ENCODE assay signal across 6 worm cellular contexts in genomic region chrX:13544544-13545021, ce11.
TF ChIP-seq lines count a peak whose summit lies in the region.

No protein-coding gene starts in this region.

TF ChIP-seq in whole organism, L1 larva, 84 proteins besides CTCF, POLR2A, EP300 and RAD21 (continues in another document):
- TF ChIP-seq lir-3 (tag; optimal IDR thresholded peaks at IDR 0.05; lab: Kevin White, UChicago; ENCODE audit: poor library complexity) = no peak
- TF ChIP-seq zag-1 (tag; optimal IDR thresholded peaks at IDR 0.05; lab: Kevin White, UChicago) = no peak
- no peak for TF ChIP-seq pqm-1 (tag; optimal IDR thresholded peaks at IDR 0.05; lab: Kevin White, UChicago)
- no peak for TF ChIP-seq ceh-90 (tag; optimal IDR thresholded peaks at IDR 0.05; lab: Kevin White, UChicago)
- TF ChIP-seq egl-13 (tag; optimal IDR thresholded peaks at IDR 0.05; lab: Kevin White, UChicago) = peak; percentile 32
- TF ChIP-seq C16A3.4 (tag; optimal IDR thresholded peaks at IDR 0.05; lab: Kevin White, UChicago) = peak; percentile 33
- peak; percentile 39 for TF ChIP-seq lin-14 (GFP tag; optimal IDR thresholded peaks at IDR 0.05; lab: Kevin White, UChicago)
- no peak for TF ChIP-seq elt-2 (tag; optimal IDR thresholded peaks at IDR 0.05; lab: Kevin White, UChicago)
- TF ChIP-seq unc-86 (tag; optimal IDR thresholded peaks at IDR 0.05; lab: Kevin White, UChicago) = peak; percentile 33
- no peak for TF ChIP-seq ets-5 (GFP tag; IDR thresholded peaks at IDR 0.05; lab: Robert Waterston, UW)
- TF ChIP-seq nhr-84 (tag; optimal IDR thresholded peaks at IDR 0.05; lab: Kevin White, UChicago) = no peak
- TF ChIP-seq lsy-2 (tag; optimal IDR thresholded peaks at IDR 0.05; lab: Kevin White, UChicago) = peak in 1 of 2 experiments; percentile 50
- no peak for TF ChIP-seq unc-130 (tag; optimal IDR thresholded peaks at IDR 0.05; lab: Kevin White, UChicago)
- no peak for TF ChIP-seq ztf-11 (tag; optimal IDR thresholded peaks at IDR 0.05; lab: Kevin White, UChicago)
- TF ChIP-seq tlp-1 (tag; optimal IDR thresholded peaks at IDR 0.05; lab: Kevin White, UChicago) = no peak

TF ChIP-seq in whole organism, L2 larva, 48 proteins besides CTCF, POLR2A, EP300 and RAD21 (continues in another document):
- TF ChIP-seq nhr-237 (tag; optimal IDR thresholded peaks at IDR 0.05; lab: Kevin White, UChicago) (no peak), lin-13 (GFP tag; optimal IDR thresholded peaks at IDR 0.05; lab: Kevin White, UChicago) (no peak), sma-9 (GFP tag; optimal IDR thresholded peaks at IDR 0.05; lab: Kevin White, UChicago) (no peak), sma-9 (tag; optimal IDR thresholded peaks at IDR 0.05; lab: Kevin White, UChicago) (no peak), R02D3.7 (tag; optimal IDR thresholded peaks at IDR 0.05; lab: Kevin White, UChicago) (no peak), skn-1 (tag; optimal IDR thresholded peaks at IDR 0.05; lab: Kevin White, UChicago) (no peak), unc-55 (GFP tag; optimal IDR thresholded peaks at IDR 0.05; lab: Kevin White, UChicago) (peak; percentile 81), egl-27 (tag; optimal IDR thresholded peaks at IDR 0.05; lab: Kevin White, UChicago) (no peak), unc-62 (GFP tag; optimal IDR thresholded peaks at IDR 0.05; lab: Kevin White, UChicago) (no peak), nhr-6 (tag; optimal IDR thresholded peaks at IDR 0.05; lab: Kevin White, UChicago) (no peak), mdl-1 (tag; optimal IDR thresholded peaks at IDR 0.05; lab: Kevin White, UChicago) (no peak), elt-3 (tag; optimal IDR thresholded peaks at IDR 0.05; lab: Kevin White, UChicago) (no peak), ztf-4 (tag; optimal IDR thresholded peaks at IDR 0.05; lab: Kevin White, UChicago) (no peak), ZK546.5 (tag; optimal IDR thresholded peaks at IDR 0.05; lab: Kevin White, UChicago) (no peak), ztf-1 (GFP tag; conservative IDR thresholded peaks at IDR 0.05; lab: Robert Waterston, UW) (no peak), nhr-25 (tag; optimal IDR thresholded peaks at IDR 0.05; lab: Kevin White, UChicago) (peak; percentile 2), nhr-21 (tag; optimal IDR thresholded peaks at IDR 0.05; lab: Kevin White, UChicago) (peak; percentile 60)

TF ChIP-seq in whole organism, L3 larva, 47 proteins besides CTCF, POLR2A, EP300 and RAD21:
- TF ChIP-seq pqm-1 (tag; optimal IDR thresholded peaks at IDR 0.05; lab: Kevin White, UChicago) (no peak), pha-4 (tag; optimal IDR thresholded peaks at IDR 0.05; lab: Kevin White, UChicago) (no peak), R02D3.7 (tag; optimal IDR thresholded peaks at IDR 0.05; lab: Kevin White, UChicago) (no peak), ceh-28 (tag; optimal IDR thresholded peaks at IDR 0.05; lab: Kevin White, UChicago) (no peak), nhr-77 (tag; optimal IDR thresholded peaks at IDR 0.05; lab: Kevin White, UChicago) (no peak), ztf-11 (tag; optimal IDR thresholded peaks at IDR 0.05; lab: Kevin White, UChicago) (no peak), snpc-4 (tag; optimal IDR thresholded peaks at IDR 0.05; lab: Kevin White, UChicago) (no peak), nhr-28 (tag; optimal IDR thresholded peaks at IDR 0.05; lab: Kevin White, UChicago) (no peak), nhr-43 (tag; optimal IDR thresholded peaks at IDR 0.05; lab: Kevin White, UChicago; ENCODE audit: poor library complexity, severe bottlenecking) (peak; percentile 15), ama-1 (optimal IDR thresholded peaks at IDR 0.05; lab: Kevin White, UChicago) (peak; percentile 96)

TF ChIP-seq in whole organism, L4 larva, 104 proteins besides CTCF, POLR2A, EP300 and RAD21:
- TF ChIP-seq Y75B8A.6 (GFP tag; IDR thresholded peaks at IDR 0.05; lab: Robert Waterston, UW) (no peak), lin-29 (GFP tag; IDR thresholded peaks at IDR 0.05; lab: Robert Waterston, UW) (0 out of 2 replicates have a peak, but pooled peaks have one; percentile 8), jun-1 (tag; optimal IDR thresholded peaks at IDR 0.05; lab: Kevin White, UChicago) (no peak), dpl-1 (GFP tag; optimal IDR thresholded peaks at IDR 0.05; lab: Kevin White, UChicago) (no peak), dmd-6 (GFP tag; IDR thresholded peaks at IDR 0.05; lab: Robert Waterston, UW) (peak; percentile 9; the same call in 1 of the 2 replicates), tra-1 (GFP tag; IDR thresholded peaks at IDR 0.05; lab: Robert Waterston, UW) (0 out of 2 replicates have a peak, but pooled peaks have one; percentile 19), zfp-3 (GFP tag; conservative IDR thresholded peaks at IDR 0.05; lab: Robert Waterston, UW) (peak; percentile 72; the same call in 1 of the 2 replicates), dmd-9 (GFP tag; IDR thresholded peaks at IDR 0.05; lab: Robert Waterston, UW) (peak; percentile 58; the same call in 1 of the 2 replicates), nhr-28 (tag; optimal IDR thresholded peaks at IDR 0.05; lab: Kevin White, UChicago) (peak; percentile 57), lin-38 (GFP tag; IDR thresholded peaks at IDR 0.05; lab: Robert Waterston, UW) (no peak), ama-1 (optimal IDR thresholded peaks at IDR 0.05; lab: Kevin White, UChicago) (peak; percentile 97), unc-62 (GFP tag; optimal IDR thresholded peaks at IDR 0.05 in 1 of 2; lab: Kevin White, UChicago) (peak in 1 of 2 experiments; percentile 76), unc-62 (tag; optimal IDR thresholded peaks at IDR 0.05; lab: Kevin White, UChicago) (no peak), lsy-2 (tag; optimal IDR thresholded peaks at IDR 0.05; lab: Kevin White, UChicago) (peak in 1 of 2 experiments; percentile 30), aha-1 (tag; lab: Kevin White, UChicago) (peak; percentile 51), mep-1 (tag; optimal IDR thresholded peaks at IDR 0.05; lab: Kevin White, UChicago) (peak; percentile 74), mdt-29 (GFP tag; IDR thresholded peaks at IDR 0.05; lab: Robert Waterston, UW) (peak; percentile 30; the same call in 1 of the 2 replicates)

TF ChIP-seq in whole organism, mixed stage, embryonic, 35 proteins besides CTCF, POLR2A, EP300 and RAD21:
- TF ChIP-seq lin-32 (GFP tag; optimal IDR thresholded peaks at IDR 0.05; lab: Kevin White, UChicago) = no peak
- TF ChIP-seq ces-1 (GFP tag; optimal IDR thresholded peaks at IDR 0.05; lab: Kevin White, UChicago) = peak; percentile 25
TF ChIP-seq in whole organism, mixed stage, embryonic: peak in this region for 1.

TF ChIP-seq in whole organism, young adult, 124 proteins besides CTCF, POLR2A, EP300 and RAD21:
- 0 out of 2 replicates have a peak, but pooled peaks have one; percentile 13 for TF ChIP-seq madf-3 (GFP tag; IDR thresholded peaks at IDR 0.05; lab: Robert Waterston, UW)
- TF ChIP-seq K11D2.4 (GFP tag; IDR thresholded peaks at IDR 0.05; lab: Robert Waterston, UW) = peak; percentile 36; the same call in 1 of the 2 replicates
- no peak for TF ChIP-seq ceh-91 (GFP tag; IDR thresholded peaks at IDR 0.05; lab: Robert Waterston, UW)
- TF ChIP-seq madf-10 (tag; optimal IDR thresholded peaks at IDR 0.05; lab: Kevin White, UChicago) = no peak
- no peak for TF ChIP-seq D2030.7 (GFP tag; IDR thresholded peaks at IDR 0.05; lab: Robert Waterston, UW)
- TF ChIP-seq zim-3 (tag; optimal IDR thresholded peaks at IDR 0.05; lab: Kevin White, UChicago) = peak; percentile 34
- TF ChIP-seq ztf-26 (tag; optimal IDR thresholded peaks at IDR 0.05; lab: Kevin White, UChicago) = peak; percentile 54
- TF ChIP-seq nhr-27 (tag; optimal IDR thresholded peaks at IDR 0.05; lab: Kevin White, UChicago) = no peak
- no peak for TF ChIP-seq chd-7 (tag; optimal IDR thresholded peaks at IDR 0.05; lab: Kevin White, UChicago)
- no peak for TF ChIP-seq F23B12.7 (tag; optimal IDR thresholded peaks at IDR 0.05; lab: Kevin White, UChicago; ENCODE audit: insufficient read depth)
- no peak for TF ChIP-seq mel-28 (tag; optimal IDR thresholded peaks at IDR 0.05; lab: Kevin White, UChicago; ENCODE audit: borderline replicate concordance)
- TF ChIP-seq ama-1 (optimal IDR thresholded peaks at IDR 0.05; lab: Kevin White, UChicago) = peak; percentile 76
- TF ChIP-seq ama-1 (GFP tag; optimal IDR thresholded peaks at IDR 0.05; lab: Kevin White, UChicago) = no peak
- no peak for TF ChIP-seq ztf-25 (GFP tag; IDR thresholded peaks at IDR 0.05; lab: Robert Waterston, UW)
- no peak for TF ChIP-seq die-1 (tag; optimal IDR thresholded peaks at IDR 0.05; lab: Kevin White, UChicago)
- TF ChIP-seq ztf-28 (GFP tag; IDR thresholded peaks at IDR 0.05; lab: Robert Waterston, UW) = no peak
- TF ChIP-seq ceh-27 (GFP tag; optimal IDR thresholded peaks at IDR 0.05; lab: Kevin White, UChicago) = no peak
- no peak for TF ChIP-seq fkh-3 (tag; optimal IDR thresholded peaks at IDR 0.05; lab: Kevin White, UChicago)
- no peak for TF ChIP-seq bed-1 (GFP tag; IDR thresholded peaks at IDR 0.05; lab: Robert Waterston, UW)
- TF ChIP-seq mes-4 (tag; optimal IDR thresholded peaks at IDR 0.05; lab: Kevin White, UChicago) = no peak
- no peak for TF ChIP-seq madf-6 (GFP tag; IDR thresholded peaks at IDR 0.05; lab: Robert Waterston, UW)
- TF ChIP-seq lin-40 (tag; optimal IDR thresholded peaks at IDR 0.05; lab: Kevin White, UChicago) = peak; percentile 16
- TF ChIP-seq efl-1 (GFP tag; optimal IDR thresholded peaks at IDR 0.05; lab: Kevin White, UChicago) = no peak
- TF ChIP-seq Y53G8AR.9 (GFP tag; conservative IDR thresholded peaks at IDR 0.05; lab: Robert Waterston, UW) = 0 out of 2 replicates have a peak, but pooled peaks have one; percentile 70
- 0 out of 2 replicates have a peak, but pooled peaks have one; percentile 16 for TF ChIP-seq C06A6.2 (GFP tag; conservative IDR thresholded peaks at IDR 0.05; lab: Robert Waterston, UW)
- TF ChIP-seq Y53F4B.3 (GFP tag; IDR thresholded peaks at IDR 0.05; lab: Robert Waterston, UW) = no peak
- TF ChIP-seq K12H6.12 (tag; optimal IDR thresholded peaks at IDR 0.05; lab: Kevin White, UChicago) = no peak
TF ChIP-seq in whole organism, young adult: peak in this region for 8.
